Fruit fly (Drosophila melanogaster) whole organism, prepupa: ENCODE data around the gene wfs1.

Source experiments
- Blimp-1 ChIP-seq: fragments of 200-800 bp; sonication (Bioruptor generic); optimal IDR thresholded peaks from 3 replicates; lab custom pipeline; 2017; ENCODE audit warnings: missing biosample characterization, missing genetic modification characterization, mild to moderate bottlenecking, moderate library complexity, missing genetic modification reagents
- CG10631 ChIP-seq: fragments of 200-800 bp; sonication (Bioruptor generic); optimal IDR thresholded peaks from 2 replicates; lab custom pipeline; 2016; ENCODE audit warnings: missing biosample characterization, missing genetic modification characterization
- CG34406 ChIP-seq: fragments of 200-800 bp; sonication (Bioruptor generic); optimal IDR thresholded peaks from 3 replicates; lab custom pipeline; 2016; ENCODE audit warnings: missing biosample characterization, missing genetic modification characterization
- CG6792 ChIP-seq: fragments of 200-800 bp; sonication (Bioruptor generic); optimal IDR thresholded peaks from 3 replicates; lab custom pipeline; 2016; ENCODE audit warnings: missing biosample characterization, missing genetic modification characterization
- CG6808 ChIP-seq: fragments of 200-800 bp; sonication (Bioruptor generic); optimal IDR thresholded peaks from 3 replicates; lab custom pipeline; 2017; ENCODE audit warnings: missing biosample characterization, missing genetic modification characterization, mild to moderate bottlenecking, moderate library complexity, missing genetic modification reagents
- CG6854 ChIP-seq: fragments of 200-800 bp; sonication (Bioruptor generic); optimal IDR thresholded peaks from 2 replicates; lab custom pipeline; 2017; ENCODE audit warnings: missing biosample characterization, mild to moderate bottlenecking, missing genetic modification characterization
- CG8632 ChIP-seq: fragments of 200-800 bp; sonication (Bioruptor generic); optimal IDR thresholded peaks from 3 replicates; lab custom pipeline; 2016; ENCODE audit warnings: missing biosample characterization, missing genetic modification characterization
- Gug ChIP-seq: fragments of 200-800 bp; sonication (Bioruptor generic); IDR thresholded peaks from 2 replicates; pipeline ENCODE4 v1.3.6; 2022; ENCODE audit warnings: missing biosample characterization, missing genetic modification characterization
- OdsH ChIP-seq: fragments of 200-800 bp; sonication (Bioruptor generic); optimal IDR thresholded peaks from 3 replicates; lab custom pipeline; 2016; ENCODE audit warnings: missing biosample characterization, missing genetic modification characterization
- Sox15 ChIP-seq: fragments of 200-800 bp; sonication (Bioruptor generic); optimal IDR thresholded peaks from 3 replicates; lab custom pipeline; 2016; ENCODE audit warnings: missing biosample characterization, missing genetic modification characterization
- dac ChIP-seq: fragments of 200-800 bp; sonication (Bioruptor generic); optimal IDR thresholded peaks from 2 replicates; lab custom pipeline; 2017; ENCODE audit warnings: missing biosample characterization, mild to moderate bottlenecking, missing genetic modification characterization
- esn ChIP-seq: fragments of 200-800 bp; sonication (Bioruptor generic); optimal IDR thresholded peaks from 2 replicates; lab custom pipeline; 2016; ENCODE audit warnings: missing biosample characterization, mild to moderate bottlenecking, missing genetic modification characterization, moderate library complexity
- pdm3 ChIP-seq: fragments of 200-800 bp; sonication (Bioruptor generic); optimal IDR thresholded peaks from 3 replicates; lab custom pipeline; 2016; ENCODE audit warnings: missing biosample characterization, missing genetic modification characterization
- vri ChIP-seq: fragments of 200-800 bp; sonication (Bioruptor generic); optimal IDR thresholded peaks from 3 replicates; lab custom pipeline; 2016; ENCODE audit warnings: missing biosample characterization, mild to moderate bottlenecking, missing genetic modification characterization

dm6 chr3R:22672695-22673346 lies 17.4 kb downstream of the wfs1 start:
- no peak for TF ChIP-seq CG6808 (GFP tag; lab: Kevin White, UChicago)
- TF ChIP-seq esn (GFP tag; lab: Kevin White, UChicago) = no peak
- no peak for TF ChIP-seq vri (GFP tag; lab: Kevin White, UChicago)
- no peak for TF ChIP-seq OdsH
- no peak for TF ChIP-seq Sox15 (GFP tag; lab: Kevin White, UChicago)
- TF ChIP-seq Gug (GFP tag; lab: Robert Waterston, UW) = no peak
- no peak for TF ChIP-seq dac (GFP tag; lab: Kevin White, UChicago)
- no peak for TF ChIP-seq CG10631 (GFP tag; lab: Kevin White, UChicago)
- no peak for TF ChIP-seq CG34406 (GFP tag; lab: Kevin White, UChicago)
- TF ChIP-seq CG8632 (GFP tag; lab: Kevin White, UChicago) = no peak
- no peak for TF ChIP-seq Blimp-1
- no peak for TF ChIP-seq CG6792
- TF ChIP-seq pdm3 (GFP tag; lab: Kevin White, UChicago) = no peak
- no peak for TF ChIP-seq CG6854 (GFP tag; lab: Kevin White, UChicago)
